Fruit fly (Drosophila melanogaster) whole organism, embryonic: ENCODE results near the gene VhaAC45RP.

Experiments used
- Atf6 ChIP-seq: fragments of 200-800 bp; sonication (Bioruptor generic); IDR thresholded peaks from 2 replicates; pipeline ENCODE4 v1.3.6; 2022; ENCODE audit warnings: missing biosample characterization, missing genetic modification characterization
- CG10209 ChIP-seq: fragments of 200-800 bp; sonication (Bioruptor generic); optimal IDR thresholded peaks from 3 replicates; lab custom pipeline; 2017; ENCODE audit warnings: missing biosample characterization, mild to moderate bottlenecking, missing genetic modification characterization, missing genetic modification reagents
- CG11247 ChIP-seq: fragments of 200-800 bp; sonication (Bioruptor generic); IDR thresholded peaks from 2 replicates; pipeline ENCODE4 v1.3.6; 2022; ENCODE audit warnings: missing biosample characterization, missing genetic modification characterization
- CG11696 ChIP-seq: fragments of 200-800 bp; sonication (Bioruptor generic); IDR thresholded peaks from 2 replicates; pipeline ENCODE4 v1.3.6; 2022; ENCODE audit warnings: missing biosample characterization, missing genetic modification characterization
- CG12104 ChIP-seq: fragments of 200-800 bp; sonication (Bioruptor generic); optimal IDR thresholded peaks from 3 replicates; lab custom pipeline; 2016; ENCODE audit warnings: missing biosample characterization, missing genetic modification characterization
- CG12155 ChIP-seq: fragments of 200-800 bp; sonication (Bioruptor generic); optimal IDR thresholded peaks from 3 replicates; lab custom pipeline; 2016; ENCODE audit warnings: missing biosample characterization, missing genetic modification characterization
- CG14050 ChIP-seq: fragments of 200-800 bp; sonication (Bioruptor generic); IDR thresholded peaks from 3 replicates; pipeline ENCODE4 v1.3.6; 2022; ENCODE audit warnings: missing biosample characterization, missing genetic modification characterization
- CG14667 ChIP-seq: fragments of 200-800 bp; sonication (Bioruptor generic); IDR thresholded peaks from 2 replicates; pipeline ENCODE4 v1.3.6; 2022; ENCODE audit warnings: missing biosample characterization, missing genetic modification characterization
- CG14860 ChIP-seq: fragments of 200-800 bp; sonication (Bioruptor generic); IDR thresholded peaks from 3 replicates; pipeline ENCODE4 v1.3.6; 2022; ENCODE audit warnings: missing biosample characterization, missing genetic modification characterization; ENCODE audit not compliant: partially characterized antibody
- CG15073 ChIP-seq: fragments of 200-800 bp; sonication (Bioruptor generic); optimal IDR thresholded peaks from 2 replicates; lab custom pipeline; 2016; ENCODE audit warnings: missing biosample characterization, missing genetic modification characterization
- CG15479 ChIP-seq: fragments of 200-800 bp; sonication (Bioruptor generic); optimal IDR thresholded peaks from 3 replicates; lab custom pipeline; 2019; ENCODE audit warnings: missing biosample characterization, mild to moderate bottlenecking, missing genetic modification characterization, moderate library complexity
- CG15696 ChIP-seq: fragments of 200-800 bp; sonication (Bioruptor generic); optimal IDR thresholded peaks from 2 replicates; lab custom pipeline; 2019; ENCODE audit warnings: missing biosample characterization, mild to moderate bottlenecking, missing genetic modification characterization, moderate library complexity
- CG1603 ChIP-seq: fragments of 200-800 bp; sonication (Bioruptor generic); optimal IDR thresholded peaks from 2 replicates; lab custom pipeline; 2019; ENCODE audit warnings: missing biosample characterization, mild to moderate bottlenecking, missing genetic modification characterization, moderate library complexity
- CG17361 ChIP-seq: fragments of 200-800 bp; sonication (Bioruptor generic); IDR thresholded peaks from 3 replicates; pipeline ENCODE4 v1.3.6; 2022; ENCODE audit warnings: missing biosample characterization, missing genetic modification characterization
- CG6689 ChIP-seq: fragments of 200-800 bp; sonication (Bioruptor generic); IDR thresholded peaks from 2 replicates; pipeline ENCODE4 v1.3.6; 2022; ENCODE audit warnings: missing biosample characterization, missing genetic modification characterization
- CG7928 ChIP-seq: fragments of 200-800 bp; sonication (Bioruptor generic); optimal IDR thresholded peaks from 2 replicates; lab custom pipeline; 2017; ENCODE audit warnings: missing biosample characterization, mild to moderate bottlenecking, missing genetic modification characterization
- CG7987 ChIP-seq: fragments of 200-800 bp; sonication (Bioruptor generic); optimal IDR thresholded peaks from 2 replicates; lab custom pipeline; 2018; ENCODE audit warnings: missing biosample characterization, mild to moderate bottlenecking, missing genetic modification characterization, moderate library complexity
- CG9609 ChIP-seq: fragments of 200-800 bp; sonication (Bioruptor generic); optimal IDR thresholded peaks from 3 replicates; lab custom pipeline; 2016; ENCODE audit warnings: missing biosample characterization, missing genetic modification characterization
- CG9932 ChIP-seq: fragments of 200-800 bp; sonication (Bioruptor generic); IDR thresholded peaks from 2 replicates; pipeline ENCODE4 v1.3.6; 2022; ENCODE audit warnings: missing biosample characterization, missing genetic modification characterization
- CHES-1-like ChIP-seq: fragments of 200-800 bp; sonication (Bioruptor generic); optimal IDR thresholded peaks from 2 replicates; lab custom pipeline; 2016; ENCODE audit warnings: missing biosample characterization, missing genetic modification characterization
- Camta ChIP-seq: fragments of 200-800 bp; sonication (Bioruptor generic); optimal IDR thresholded peaks from 2 replicates; lab custom pipeline; 2016; ENCODE audit warnings: missing biosample characterization, missing genetic modification characterization
- D19B ChIP-seq: fragments of 200-800 bp; sonication (Bioruptor generic); optimal IDR thresholded peaks from 2 replicates; lab custom pipeline; 2017; ENCODE audit warnings: missing biosample characterization, mild to moderate bottlenecking, missing genetic modification characterization
- E2f2 ChIP-seq: fragments of 200-800 bp; sonication (Bioruptor generic); IDR thresholded peaks from 2 replicates; pipeline ENCODE4 v1.3.6; 2022; ENCODE audit warnings: missing biosample characterization, missing genetic modification characterization
- Mad ChIP-seq: fragments of 200-800 bp; sonication (Bioruptor generic); optimal IDR thresholded peaks from 2 replicates; lab custom pipeline; 2016; ENCODE audit warnings: missing biosample characterization, missing genetic modification characterization
- NfI ChIP-seq: fragments of 200-800 bp; sonication (Bioruptor generic); optimal IDR thresholded peaks from 3 replicates; lab custom pipeline; 2018; ENCODE audit warnings: missing biosample characterization, mild to moderate bottlenecking, missing genetic modification characterization, moderate library complexity
- Oli ChIP-seq: fragments of 200-800 bp; sonication (Bioruptor generic); optimal IDR thresholded peaks from 2 replicates; lab custom pipeline; 2018; ENCODE audit warnings: missing biosample characterization, mild to moderate bottlenecking, missing genetic modification characterization, moderate library complexity
- cg ChIP-seq: fragments of 200-800 bp; sonication (Bioruptor generic); optimal IDR thresholded peaks from 3 replicates; lab custom pipeline; 2019; ENCODE audit warnings: missing biosample characterization, mild to moderate bottlenecking, missing genetic modification characterization, moderate library complexity
- disco-r ChIP-seq: fragments of 200-800 bp; sonication (Bioruptor generic); optimal IDR thresholded peaks from 2 replicates; lab custom pipeline; 2016; ENCODE audit warnings: missing biosample characterization, missing genetic modification characterization
- fd3F ChIP-seq: fragments of 200-800 bp; sonication (Bioruptor generic); optimal IDR thresholded peaks from 2 replicates; lab custom pipeline; 2018; ENCODE audit warnings: missing biosample characterization, mild to moderate bottlenecking, missing genetic modification characterization, moderate library complexity
- fd64A ChIP-seq: fragments of 200-800 bp; sonication (Bioruptor generic); optimal IDR thresholded peaks from 3 replicates; lab custom pipeline; 2018; ENCODE audit warnings: missing biosample characterization, mild to moderate bottlenecking, missing genetic modification characterization
- fu2 ChIP-seq: fragments of 200-800 bp; sonication (Bioruptor generic); optimal IDR thresholded peaks from 2 replicates; lab custom pipeline; 2016; ENCODE audit warnings: missing biosample characterization, missing genetic modification characterization
- gro ChIP-seq: fragments of 200-800 bp; sonication (Bioruptor generic); optimal IDR thresholded peaks from 2 replicates; lab custom pipeline; 2016; ENCODE audit warnings: missing biosample characterization, missing genetic modification characterization
- gsb ChIP-seq: fragments of 200-800 bp; sonication (Bioruptor generic); IDR thresholded peaks from 2 replicates; pipeline ENCODE4 v1.3.6; 2022; ENCODE audit warnings: missing biosample characterization, missing genetic modification characterization
- hb ChIP-seq: fragments of 200-800 bp; sonication (Bioruptor generic); IDR thresholded peaks from 3 replicates; pipeline ENCODE4 v1.3.6; 2022; ENCODE audit warnings: missing biosample characterization, missing genetic modification characterization; ENCODE audit not compliant: partially characterized antibody
- jumu ChIP-seq: fragments of 200-800 bp; sonication (Bioruptor generic); optimal IDR thresholded peaks from 3 replicates; lab custom pipeline; 2016; ENCODE audit warnings: missing biosample characterization, missing genetic modification characterization
- maf-S ChIP-seq: fragments of 200-800 bp; sonication (Bioruptor generic); optimal IDR thresholded peaks from 2 replicates; lab custom pipeline; 2016; ENCODE audit warnings: missing biosample characterization, missing genetic modification characterization
- phol ChIP-seq: fragments of 200-800 bp; sonication (Bioruptor generic); optimal IDR thresholded peaks from 3 replicates; lab custom pipeline; 2018; ENCODE audit warnings: missing biosample characterization, mild to moderate bottlenecking, missing genetic modification characterization, moderate library complexity
- pnt ChIP-seq: fragments of 200-800 bp; sonication (Bioruptor generic); optimal IDR thresholded peaks from 3 replicates; lab custom pipeline; 2016; ENCODE audit warnings: missing biosample characterization, missing genetic modification characterization
- prd ChIP-seq, 3 experiments: fragments of >200 bp in 2 of 3; fragments of 200-800 bp in 1 of 3; sonication (Bioruptor generic) in 1 of 3; optimal IDR thresholded peaks in 2 of 3; IDR thresholded peaks in 1 of 3; 2 replicates in 2 of 3; 3 replicates in 1 of 3; pipeline versions ENCODE4 v1.3.6 to Lab custom; 2017 to 2022; ENCODE audit warnings: missing biosample characterization in 1 of 3, missing genetic modification characterization in 1 of 3
- ranshi ChIP-seq: fragments of 200-800 bp; sonication (Bioruptor generic); IDR thresholded peaks from 2 replicates; pipeline ENCODE4 v1.3.6; 2022; ENCODE audit warnings: missing biosample characterization, missing genetic modification characterization
- scrt ChIP-seq: fragments of 200-800 bp; sonication (Bioruptor generic); optimal IDR thresholded peaks from 2 replicates; lab custom pipeline; 2018; ENCODE audit warnings: missing biosample characterization, mild to moderate bottlenecking, missing genetic modification characterization, moderate library complexity
- seq ChIP-seq: fragments of 200-800 bp; sonication (Bioruptor generic); IDR thresholded peaks from 2 replicates; pipeline ENCODE4 v1.3.6; 2022; ENCODE audit warnings: missing biosample characterization, missing genetic modification characterization
- tll ChIP-seq, 2 experiments: fragments of 200-800 bp in 1 of 2; fragments of >200 bp in 1 of 2; sonication (Bioruptor generic) in 1 of 2; optimal IDR thresholded peaks; 2 replicates each; lab custom pipeline; 2017 to 2019; ENCODE audit warnings: missing biosample characterization in 2 of 2, missing genetic modification characterization in 2 of 2, mild to moderate bottlenecking in 1 of 2, moderate library complexity in 1 of 2
- toy ChIP-seq: fragments of 200-800 bp; sonication (Bioruptor generic); IDR thresholded peaks from 2 replicates; pipeline ENCODE4 v1.3.6; 2022; ENCODE audit warnings: missing biosample characterization, missing genetic modification characterization
- tx ChIP-seq: fragments of 200-800 bp; sonication (Bioruptor generic); optimal IDR thresholded peaks from 2 replicates; lab custom pipeline; 2016; ENCODE audit warnings: missing biosample characterization, missing genetic modification characterization
- unpg ChIP-seq: fragments of 200-800 bp; sonication (Bioruptor generic); optimal IDR thresholded peaks from 3 replicates; lab custom pipeline; 2018; ENCODE audit warnings: missing biosample characterization, mild to moderate bottlenecking, missing genetic modification characterization, moderate library complexity
- zen ChIP-seq: fragments of 200-800 bp; sonication (Bioruptor generic); optimal IDR thresholded peaks from 3 replicates; lab custom pipeline; 2018; ENCODE audit warnings: missing biosample characterization, mild to moderate bottlenecking, missing genetic modification characterization, moderate library complexity
- zfh2 ChIP-seq: fragments of 200-800 bp; sonication (Bioruptor generic); optimal IDR thresholded peaks from 2 replicates; lab custom pipeline; 2016; ENCODE audit warnings: missing biosample characterization, missing genetic modification characterization

VhaAC45RP gene

dm6 chr3R:30170671-30171667 is 4.8 kb upstream of the VhaAC45RP start, which contains the start of gene Rsod (continued):
- TF ChIP-seq prd (optimal IDR thresholded peaks at IDR 0.05; lab: Kevin White, UChicago) = no peak
- peak; percentile 73; the same call in 2 of the 3 replicates for TF ChIP-seq prd (GFP tag; IDR thresholded peaks at IDR 0.05; lab: Robert Waterston, UW)
- no peak for TF ChIP-seq CHES-1-like (GFP tag; lab: Kevin White, UChicago)
- no peak for TF ChIP-seq tx
- TF ChIP-seq CG6689 (GFP tag; lab: Robert Waterston, UW) = peak; percentile 79
- no peak for TF ChIP-seq gro (GFP tag; lab: Kevin White, UChicago)
- no peak for TF ChIP-seq CG7928 (GFP tag; lab: Kevin White, UChicago)
- TF ChIP-seq CG10209 (GFP tag; lab: Kevin White, UChicago) = peak; percentile 44
- no peak; the same call in 1 of the 2 replicates for TF ChIP-seq Atf6 (GFP tag; lab: Robert Waterston, UW)
- no peak for TF ChIP-seq hb (GFP tag; lab: Robert Waterston, UW)
- TF ChIP-seq seq (GFP tag; lab: Robert Waterston, UW) = peak; percentile 70
- TF ChIP-seq CG15696 (tag; lab: Kevin White, UChicago) = no peak
- no peak for TF ChIP-seq fu2
- TF ChIP-seq Oli (tag; lab: Kevin White, UChicago) = peak; percentile 56
- TF ChIP-seq ranshi = peak; percentile 76
- peak; percentile 61 for TF ChIP-seq unpg
- TF ChIP-seq gsb (GFP tag; lab: Robert Waterston, UW) = peak; percentile 55; the same call in 1 of the 2 replicates
- peak; percentile 52 for TF ChIP-seq CG14050 (GFP tag; lab: Robert Waterston, UW)
- TF ChIP-seq cg = no peak
- TF ChIP-seq phol (tag; lab: Kevin White, UChicago) = peak; percentile 56
- TF ChIP-seq CG9609 (GFP tag; lab: Kevin White, UChicago) = no peak
- TF ChIP-seq CG9932 = no peak; the same call in 1 of the 2 replicates
- peak; percentile 64 for TF ChIP-seq NfI (GFP tag; lab: Kevin White, UChicago)
- TF ChIP-seq jumu (GFP tag; lab: Kevin White, UChicago) = no peak
- TF ChIP-seq CG12155 = no peak
- TF ChIP-seq CG15073 (GFP tag; lab: Kevin White, UChicago) = no peak
- TF ChIP-seq CG14860 (GFP tag; lab: Robert Waterston, UW) = no peak
- TF ChIP-seq CG7987 = no peak
- TF ChIP-seq CG14667 (GFP tag; lab: Robert Waterston, UW) = peak; percentile 76
- TF ChIP-seq tll (GFP tag; optimal IDR thresholded peaks at IDR 0.05; lab: Kevin White, UChicago) = no peak
- no peak for TF ChIP-seq CG15479 (GFP tag; lab: Kevin White, UChicago)
- peak; percentile 55 for TF ChIP-seq CG17361 (GFP tag; lab: Robert Waterston, UW)
- TF ChIP-seq scrt (GFP tag; lab: Kevin White, UChicago) = no peak
- TF ChIP-seq CG12104 (GFP tag; lab: Kevin White, UChicago) = peak; percentile 28
- TF ChIP-seq fd64A (GFP tag; lab: Kevin White, UChicago) = peak; percentile 36
- TF ChIP-seq Camta (GFP tag; lab: Kevin White, UChicago) = no peak
- no peak for TF ChIP-seq Mad
- no peak for TF ChIP-seq zen (tag; lab: Kevin White, UChicago)
- TF ChIP-seq fd3F (GFP tag; lab: Kevin White, UChicago) = no peak
- TF ChIP-seq maf-S (GFP tag; lab: Kevin White, UChicago) = no peak
- TF ChIP-seq toy = peak; percentile 60
- peak; percentile 64 for TF ChIP-seq CG1603 (tag; lab: Kevin White, UChicago)
- no peak for TF ChIP-seq disco-r
- TF ChIP-seq zfh2 (GFP tag; lab: Kevin White, UChicago) = no peak
- peak; percentile 40; the same call in 1 of the 2 replicates for TF ChIP-seq E2f2
- TF ChIP-seq CG11247 = peak; percentile 44
- peak; percentile 28 for TF ChIP-seq pnt (GFP tag; lab: Kevin White, UChicago)
- no peak for TF ChIP-seq D19B (GFP tag; lab: Kevin White, UChicago)
- no peak for TF ChIP-seq CG11696
